Worm (Caenorhabditis elegans) whole organism, L3 larva: Measurements from ENCODE around the gene K10C2.2.

Experiments
- nhr-28 ChIP-seq: fragments of 150-350 bp; optimal IDR thresholded peaks from 2 replicates; lab custom pipeline; 2014; ENCODE audit warnings: missing biosample characterization, missing genetic modification characterization
- skn-1 ChIP-seq: fragments of 150-350 bp; optimal IDR thresholded peaks from 2 replicates; lab custom pipeline; 2014; ENCODE audit warnings: missing biosample characterization, missing genetic modification characterization
- snpc-4 ChIP-seq: fragments of 150-350 bp; optimal IDR thresholded peaks from 2 replicates; lab custom pipeline; 2014; ENCODE audit warnings: missing biosample characterization, missing genetic modification characterization
- unc-62 ChIP-seq: fragments of 150-350 bp; sonication (generic microtip); optimal IDR thresholded peaks from 4 replicates; lab custom pipeline; 2014; ENCODE audit warnings: missing biosample characterization, missing genetic modification reagents, missing genetic modification characterization

DNA sequence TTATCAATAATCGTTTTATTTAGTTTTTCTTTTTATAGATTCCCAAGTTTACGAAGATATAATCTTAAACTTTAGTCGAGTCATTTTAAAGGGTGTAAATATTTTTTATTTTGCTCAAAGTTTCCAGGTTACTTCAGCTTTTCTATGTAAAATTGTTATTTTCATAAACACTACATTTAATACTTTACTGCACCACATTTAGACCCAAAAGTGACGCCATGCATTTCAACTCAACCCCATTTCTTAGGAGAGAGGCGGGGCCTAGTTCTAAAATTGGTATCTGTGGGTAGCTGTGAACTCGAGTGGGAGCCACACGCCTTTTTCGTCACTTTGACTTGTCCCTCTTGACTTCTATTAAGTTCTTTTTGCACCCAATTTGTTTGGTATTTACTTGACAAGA lies 21.0 kb downstream of the K10C2.2 start, which contains the start of gene T22E5.1:
- TF ChIP-seq skn-1 (tag; lab: Kevin White, UChicago) (no peak), snpc-4 (tag; lab: Kevin White, UChicago) (no peak), nhr-28 (tag; lab: Kevin White, UChicago) (no peak), unc-62 (GFP tag; lab: Kevin White, UChicago) (no peak)
